Fruit fly (Drosophila melanogaster): ENCODE data around the gene CG6770.
A peak's percentile ranks its signal among the peaks of the same experiment; 100 is the strongest.

The CG6770 gene

DNA sequence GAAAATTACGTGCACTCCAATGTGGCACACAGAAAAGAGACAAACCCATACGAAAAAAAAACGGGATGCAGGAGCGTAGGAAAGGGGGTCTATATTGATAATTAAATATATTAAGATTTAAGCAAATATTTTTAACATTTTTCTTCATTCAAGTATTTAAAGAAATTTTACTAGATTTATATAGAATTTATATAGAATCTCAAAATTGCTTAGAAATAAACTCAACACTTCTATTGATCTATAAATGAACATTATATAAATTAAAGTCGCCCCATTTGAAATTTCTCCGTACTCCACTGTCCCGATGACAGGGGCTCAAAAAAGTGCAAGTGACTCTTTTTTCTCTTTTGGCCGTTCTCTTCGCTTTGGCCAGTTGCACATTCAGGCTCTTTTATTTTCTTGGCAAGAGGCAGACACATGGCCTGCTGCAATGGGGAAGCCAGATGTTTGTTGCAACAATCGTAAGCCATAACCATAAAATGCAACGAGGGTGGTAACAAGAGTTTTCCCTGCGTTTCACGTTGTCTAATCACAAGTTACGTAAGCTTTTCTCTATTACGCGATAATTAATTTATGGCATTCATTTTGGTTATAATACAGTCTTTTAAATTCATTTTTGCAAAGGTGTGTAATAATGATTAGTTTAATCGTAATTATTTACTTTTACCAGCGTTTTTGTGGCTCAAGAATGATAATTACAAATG, 19.9 kb upstream of the CG6770 start:
- TF ChIP-seq CG12104 (GFP tag; optimal IDR thresholded peaks at IDR 0.05) = no peak
- TF ChIP-seq salm (tag; optimal IDR thresholded peaks at IDR 0.05) = peak; percentile 4
- TF ChIP-seq knrl (GFP tag; IDR thresholded peaks at IDR 0.05; ENCODE audit: partially characterized antibody) = no peak
- no peak for TF ChIP-seq eyg (GFP tag; optimal IDR thresholded peaks at IDR 0.05)
- no peak for TF ChIP-seq sisA (GFP tag; IDR thresholded peaks at IDR 0.05)
- peak; percentile 69 for TF ChIP-seq nmo (GFP tag; optimal IDR thresholded peaks at IDR 0.05)
- no peak for TF ChIP-seq TFAM (GFP tag; optimal IDR thresholded peaks at IDR 0.05)
- TF ChIP-seq bsh (GFP tag; optimal IDR thresholded peaks at IDR 0.05) = peak; percentile 64 to 92
- peak; percentile 35 for TF ChIP-seq CG6813 (GFP tag; optimal IDR thresholded peaks at IDR 0.05)
- TF ChIP-seq lilli (GFP tag; optimal IDR thresholded peaks at IDR 0.05) = no peak
- peak; percentile 72 for TF ChIP-seq gsb-n (tag; optimal IDR thresholded peaks at IDR 0.05)
- TF ChIP-seq nerfin-1 (tag; optimal IDR thresholded peaks at IDR 0.05) = peak; percentile 47
- TF ChIP-seq tap (tag; optimal IDR thresholded peaks at IDR 0.05) = no peak
- no peak for TF ChIP-seq CG11085 (GFP tag; IDR thresholded peaks at IDR 0.05)
- no peak for TF ChIP-seq E2f2 (GFP tag; IDR thresholded peaks at IDR 0.05)
- TF ChIP-seq CG15696 (tag; optimal IDR thresholded peaks at IDR 0.05) = peak; percentile 87
- TF ChIP-seq Xrp1 (GFP tag; IDR thresholded peaks at IDR 0.05) = peak; percentile 75
- TF ChIP-seq phol (tag; optimal IDR thresholded peaks at IDR 0.05) = peak; percentile 68
- peak; percentile 52 for TF ChIP-seq CG7839 (tag; optimal IDR thresholded peaks at IDR 0.05)
- TF ChIP-seq Bdp1 (GFP tag; optimal IDR thresholded peaks at IDR 0.05) = no peak
- peak; percentile 28 for TF ChIP-seq CG2202 (tag; optimal IDR thresholded peaks at IDR 0.05)
- TF ChIP-seq corto (GFP tag; optimal IDR thresholded peaks at IDR 0.05) = peak; percentile 15
- no peak for TF ChIP-seq otp (GFP tag; IDR thresholded peaks at IDR 0.05)
- TF ChIP-seq Xbp1 (GFP tag; optimal IDR thresholded peaks at IDR 0.05) = no peak
- peak; percentile 45 for TF ChIP-seq grau (tag; optimal IDR thresholded peaks at IDR 0.05)
- TF ChIP-seq nom (GFP tag; optimal IDR thresholded peaks at IDR 0.05) = peak; percentile 86
- TF ChIP-seq CG13775 (GFP tag; optimal IDR thresholded peaks at IDR 0.05) = peak; percentile 12
- no peak for TF ChIP-seq fd3F (GFP tag; optimal IDR thresholded peaks at IDR 0.05)
- peak; percentile 46 for TF ChIP-seq Spps (tag; optimal IDR thresholded peaks at IDR 0.05)
- no peak for TF ChIP-seq ssp (GFP tag; IDR thresholded peaks at IDR 0.05)
- no peak for TF ChIP-seq bab2 (GFP tag; optimal IDR thresholded peaks at IDR 0.05)
- peak; percentile 37 for TF ChIP-seq fd96Cb (tag; optimal IDR thresholded peaks at IDR 0.05)
- TF ChIP-seq CG14965 (GFP tag; optimal IDR thresholded peaks at IDR 0.05; ENCODE audit: borderline replicate concordance) = no peak
- peak; percentile 38; the same call in 1 of the 3 replicates for TF ChIP-seq croc (GFP tag; conservative IDR thresholded peaks at IDR 0.05)
- TF ChIP-seq ken (GFP tag; IDR thresholded peaks at IDR 0.05) = 0 out of 3 replicates have a peak, but pooled peaks have one; percentile 8
- TF ChIP-seq CG17829 (tag; optimal IDR thresholded peaks at IDR 0.05) = peak; percentile 71
- TF ChIP-seq CG1529 (GFP tag; optimal IDR thresholded peaks at IDR 0.05) = peak; percentile 24
- peak; percentile 50 for TF ChIP-seq row (GFP tag; IDR thresholded peaks at IDR 0.05)
- TF ChIP-seq vvl (GFP tag; IDR thresholded peaks at IDR 0.05) = peak; percentile 62; the same call in 1 of the 2 replicates
- peak; percentile 6 for TF ChIP-seq CG3407 (GFP tag; optimal IDR thresholded peaks at IDR 0.05)
- TF ChIP-seq CG7271 (tag; optimal IDR thresholded peaks at IDR 0.05) = peak; percentile 27
- TF ChIP-seq ara (GFP tag; IDR thresholded peaks at IDR 0.05) = no peak
- TF ChIP-seq CG10979 (tag; optimal IDR thresholded peaks at IDR 0.05) = peak; percentile 82
- peak; percentile 58 for TF ChIP-seq CG12391 (tag; optimal IDR thresholded peaks at IDR 0.05)
- no peak for TF ChIP-seq CG2678 (tag; optimal IDR thresholded peaks at IDR 0.05)
- TF ChIP-seq ewg (GFP tag; optimal IDR thresholded peaks at IDR 0.05) = peak; percentile 10
- TF ChIP-seq CG2875 (GFP tag; optimal IDR thresholded peaks at IDR 0.05) = peak; percentile 32
- TF ChIP-seq CG30403 (GFP tag; optimal IDR thresholded peaks at IDR 0.05) = peak; percentile 11
- peak; percentile 55 for TF ChIP-seq CG8388 (GFP tag; optimal IDR thresholded peaks at IDR 0.05)
